Fruit fly (Drosophila melanogaster) whole organism, embryonic: ENCODE data around the gene Cpr67Fa2.

Source experiments
- Bgb ChIP-seq: fragments of 200-800 bp; sonication (Bioruptor generic); IDR thresholded peaks from 2 replicates; pipeline ENCODE4 v1.3.6; 2022; ENCODE audit warnings: missing biosample characterization, missing genetic modification characterization; ENCODE audit not compliant: partially characterized antibody
- CG10366 ChIP-seq: fragments of 200-800 bp; sonication (Bioruptor generic); IDR thresholded peaks from 2 replicates; pipeline ENCODE4 v1.3.6; 2022; ENCODE audit warnings: missing biosample characterization, missing genetic modification characterization
- CG10959 ChIP-seq: fragments of 200-800 bp; sonication (Bioruptor generic); IDR thresholded peaks from 2 replicates; pipeline ENCODE4 v1.3.6; 2022; ENCODE audit warnings: missing biosample characterization, missing genetic modification characterization
- CG11696 ChIP-seq: fragments of 200-800 bp; sonication (Bioruptor generic); IDR thresholded peaks from 2 replicates; pipeline ENCODE4 v1.3.6; 2022; ENCODE audit warnings: missing biosample characterization, missing genetic modification characterization
- CG12219 ChIP-seq: fragments of 200-800 bp; sonication (Bioruptor generic); optimal IDR thresholded peaks from 3 replicates; lab custom pipeline; 2018; ENCODE audit warnings: missing biosample characterization, mild to moderate bottlenecking, missing genetic modification characterization
- CG12769 ChIP-seq: fragments of 200-800 bp; sonication (Bioruptor generic); optimal IDR thresholded peaks from 2 replicates; lab custom pipeline; 2019; ENCODE audit warnings: missing biosample characterization, mild to moderate bottlenecking, missing genetic modification characterization, moderate library complexity
- CG13624 ChIP-seq: fragments of 200-800 bp; sonication (Bioruptor generic); optimal IDR thresholded peaks from 2 replicates; lab custom pipeline; 2016; ENCODE audit warnings: missing biosample characterization, missing genetic modification characterization
- CG15269 ChIP-seq: fragments of 200-800 bp; sonication (Bioruptor generic); optimal IDR thresholded peaks from 2 replicates; lab custom pipeline; 2018; ENCODE audit warnings: missing biosample characterization, mild to moderate bottlenecking, missing genetic modification characterization, moderate library complexity
- CG17361 ChIP-seq: fragments of 200-800 bp; sonication (Bioruptor generic); IDR thresholded peaks from 3 replicates; pipeline ENCODE4 v1.3.6; 2022; ENCODE audit warnings: missing biosample characterization, missing genetic modification characterization
- CG17802 ChIP-seq: fragments of 200-800 bp; sonication (Bioruptor generic); optimal IDR thresholded peaks from 2 replicates; lab custom pipeline; 2018; ENCODE audit warnings: missing biosample characterization, mild to moderate bottlenecking, missing genetic modification characterization, moderate library complexity
- CG32532 ChIP-seq: fragments of 200-800 bp; sonication (Bioruptor generic); IDR thresholded peaks from 2 replicates; pipeline ENCODE4 v1.3.6; 2022; ENCODE audit warnings: missing biosample characterization, missing genetic modification characterization
- CG3995 ChIP-seq: fragments of 200-800 bp; sonication (Bioruptor generic); optimal IDR thresholded peaks from 3 replicates; lab custom pipeline; 2016; ENCODE audit warnings: missing biosample characterization, missing genetic modification characterization
- CG4282 ChIP-seq: fragments of 200-800 bp; sonication (Bioruptor generic); optimal IDR thresholded peaks from 2 replicates; lab custom pipeline; 2016; ENCODE audit warnings: missing biosample characterization, missing genetic modification characterization
- CG4404 ChIP-seq: fragments of 200-800 bp; sonication (Bioruptor generic); IDR thresholded peaks from 2 replicates; pipeline ENCODE4 v1.3.6; 2022; ENCODE audit warnings: missing biosample characterization, missing genetic modification characterization
- CG4424 ChIP-seq: fragments of 200-800 bp; sonication (Bioruptor generic); optimal IDR thresholded peaks from 3 replicates; lab custom pipeline; 2016; ENCODE audit warnings: missing biosample characterization, missing genetic modification characterization
- CG7839 ChIP-seq: fragments of 200-800 bp; sonication (Bioruptor generic); optimal IDR thresholded peaks from 3 replicates; lab custom pipeline; 2018; ENCODE audit warnings: missing biosample characterization, mild to moderate bottlenecking, missing genetic modification characterization, moderate library complexity
- CG7987 ChIP-seq: fragments of 200-800 bp; sonication (Bioruptor generic); optimal IDR thresholded peaks from 2 replicates; lab custom pipeline; 2018; ENCODE audit warnings: missing biosample characterization, mild to moderate bottlenecking, missing genetic modification characterization, moderate library complexity
- CG9932 ChIP-seq: fragments of 200-800 bp; sonication (Bioruptor generic); IDR thresholded peaks from 2 replicates; pipeline ENCODE4 v1.3.6; 2022; ENCODE audit warnings: missing biosample characterization, missing genetic modification characterization
- E2f1 ChIP-seq: fragments of 200-800 bp; sonication (Bioruptor generic); IDR thresholded peaks from 2 replicates; pipeline ENCODE4 v1.3.6; 2022; ENCODE audit warnings: missing biosample characterization, missing genetic modification characterization
- NK7.1 ChIP-seq: fragments of 200-800 bp; sonication (Bioruptor generic); optimal IDR thresholded peaks from 3 replicates; lab custom pipeline; 2016; ENCODE audit warnings: missing biosample characterization, missing genetic modification characterization
- Oli ChIP-seq: fragments of 200-800 bp; sonication (Bioruptor generic); optimal IDR thresholded peaks from 2 replicates; lab custom pipeline; 2018; ENCODE audit warnings: missing biosample characterization, mild to moderate bottlenecking, missing genetic modification characterization, moderate library complexity
- Opbp ChIP-seq: fragments of 200-800 bp; sonication (Bioruptor generic); IDR thresholded peaks from 3 replicates; pipeline ENCODE4 v1.3.6; 2022; ENCODE audit warnings: missing biosample characterization, missing genetic modification characterization; ENCODE audit not compliant: partially characterized antibody
- Poxn ChIP-seq: fragments of 200-800 bp; sonication (Bioruptor generic); IDR thresholded peaks from 2 replicates; pipeline ENCODE4 v1.3.6; 2022; ENCODE audit warnings: missing biosample characterization, missing genetic modification characterization
- Ptx1 ChIP-seq: fragments of 200-800 bp; sonication (Bioruptor generic); IDR thresholded peaks from 2 replicates; pipeline ENCODE4 v1.3.6; 2022; ENCODE audit warnings: missing biosample characterization, missing genetic modification characterization
- Rfx ChIP-seq: fragments of 200-800 bp; sonication (Bioruptor generic); IDR thresholded peaks from 2 replicates; pipeline ENCODE4 v1.3.6; 2022; ENCODE audit warnings: missing biosample characterization, missing genetic modification characterization
- Trl ChIP-seq, 3 experiments: fragments of >200 bp in 2 of 3; fragments of 200-800 bp in 1 of 3; sonication (Bioruptor generic) in 1 of 3; optimal IDR thresholded peaks; 2 replicates in 1 of 3; 3 replicates in 2 of 3; lab custom pipeline; 2016 to 2017; ENCODE audit warnings: missing biosample characterization in 1 of 3, missing genetic modification characterization in 1 of 3
- ap ChIP-seq: fragments of 200-800 bp; sonication (Bioruptor generic); IDR thresholded peaks from 2 replicates; pipeline ENCODE4 v1.3.6; 2022; ENCODE audit warnings: missing biosample characterization, missing genetic modification characterization
- bcd ChIP-seq: fragments of 200-800 bp; sonication (Bioruptor generic); optimal IDR thresholded peaks from 2 replicates; lab custom pipeline; 2017; ENCODE audit warnings: missing biosample characterization, mild to moderate bottlenecking, missing genetic modification characterization
- bigmax ChIP-seq: fragments of 200-800 bp; sonication (Bioruptor generic); optimal IDR thresholded peaks from 2 replicates; lab custom pipeline; 2018; ENCODE audit warnings: missing biosample characterization, mild to moderate bottlenecking, missing genetic modification characterization
- crol ChIP-seq: fragments of 200-800 bp; sonication (Bioruptor generic); IDR thresholded peaks from 2 replicates; pipeline ENCODE4 v1.3.6; 2022; ENCODE audit warnings: missing biosample characterization, missing genetic modification characterization
- cwo ChIP-seq: fragments of 200-800 bp; sonication (Bioruptor generic); optimal IDR thresholded peaks from 3 replicates; lab custom pipeline; 2017; ENCODE audit warnings: missing biosample characterization, missing genetic modification characterization, mild to moderate bottlenecking, moderate library complexity, missing genetic modification reagents
- dmrt11E ChIP-seq: fragments of 200-800 bp; sonication (Bioruptor generic); optimal IDR thresholded peaks from 3 replicates; lab custom pipeline; 2018; ENCODE audit warnings: missing biosample characterization, mild to moderate bottlenecking, missing genetic modification characterization, moderate library complexity
- dysf ChIP-seq: fragments of 200-800 bp; sonication (Bioruptor generic); IDR thresholded peaks from 3 replicates; pipeline ENCODE4 v1.3.6; 2022; ENCODE audit warnings: missing biosample characterization, missing genetic modification characterization
- fd3F ChIP-seq: fragments of 200-800 bp; sonication (Bioruptor generic); optimal IDR thresholded peaks from 2 replicates; lab custom pipeline; 2018; ENCODE audit warnings: missing biosample characterization, mild to moderate bottlenecking, missing genetic modification characterization, moderate library complexity
- fd96Cb ChIP-seq: fragments of 200-800 bp; sonication (Bioruptor generic); optimal IDR thresholded peaks from 2 replicates; lab custom pipeline; 2018; ENCODE audit warnings: missing biosample characterization, mild to moderate bottlenecking, missing genetic modification characterization, moderate library complexity
- inv ChIP-seq: fragments of 200-800 bp; sonication (Bioruptor generic); IDR thresholded peaks from 2 replicates; pipeline ENCODE4 v1.3.6; 2022; ENCODE audit warnings: missing biosample characterization, missing genetic modification characterization; ENCODE audit not compliant: partially characterized antibody
- kni ChIP-seq: fragments of 200-800 bp; sonication (Bioruptor generic); optimal IDR thresholded peaks from 3 replicates; lab custom pipeline; 2017; ENCODE audit warnings: mild to moderate bottlenecking, missing biosample characterization, missing genetic modification reagents, missing genetic modification characterization
- lmd ChIP-seq: fragments of 200-800 bp; sonication (Bioruptor generic); IDR thresholded peaks from 2 replicates; pipeline ENCODE4 v1.3.6; 2022; ENCODE audit warnings: missing biosample characterization, missing genetic modification characterization
- pb ChIP-seq: fragments of 200-800 bp; sonication (Bioruptor generic); optimal IDR thresholded peaks from 3 replicates; lab custom pipeline; 2016; ENCODE audit warnings: missing biosample characterization, missing genetic modification characterization
- psq ChIP-seq: fragments of 200-800 bp; sonication (Bioruptor generic); optimal IDR thresholded peaks from 2 replicates; lab custom pipeline; 2017; ENCODE audit warnings: missing biosample characterization, missing genetic modification characterization
- rib ChIP-seq: fragments of 200-800 bp; sonication (Bioruptor generic); IDR thresholded peaks from 2 replicates; pipeline ENCODE4 v1.3.6; 2022; ENCODE audit warnings: missing biosample characterization, missing genetic modification characterization
- row ChIP-seq: fragments of 200-800 bp; sonication (Bioruptor generic); IDR thresholded peaks from 3 replicates; pipeline ENCODE4 v1.3.6; 2022; ENCODE audit warnings: missing biosample characterization, missing genetic modification characterization
- sens-2 ChIP-seq: fragments of 200-800 bp; sonication (Bioruptor generic); IDR thresholded peaks from 2 replicates; pipeline ENCODE4 v1.3.6; 2022; ENCODE audit warnings: missing biosample characterization, missing genetic modification characterization
- sob ChIP-seq: fragments of 200-800 bp; sonication (Bioruptor generic); IDR thresholded peaks from 2 replicates; pipeline ENCODE4 v1.3.6; 2022; ENCODE audit warnings: missing biosample characterization, missing genetic modification characterization
- sr ChIP-seq: fragments of 200-800 bp; sonication (Bioruptor generic); IDR thresholded peaks from 3 replicates; pipeline ENCODE4 v1.3.6; 2022; ENCODE audit warnings: missing biosample characterization, missing genetic modification characterization
- stwl ChIP-seq: fragments of 200-800 bp; sonication (Bioruptor generic); optimal IDR thresholded peaks from 3 replicates; lab custom pipeline; 2018; ENCODE audit warnings: missing biosample characterization, mild to moderate bottlenecking, missing genetic modification characterization, moderate library complexity

The Cpr67Fa2 gene

DNA sequence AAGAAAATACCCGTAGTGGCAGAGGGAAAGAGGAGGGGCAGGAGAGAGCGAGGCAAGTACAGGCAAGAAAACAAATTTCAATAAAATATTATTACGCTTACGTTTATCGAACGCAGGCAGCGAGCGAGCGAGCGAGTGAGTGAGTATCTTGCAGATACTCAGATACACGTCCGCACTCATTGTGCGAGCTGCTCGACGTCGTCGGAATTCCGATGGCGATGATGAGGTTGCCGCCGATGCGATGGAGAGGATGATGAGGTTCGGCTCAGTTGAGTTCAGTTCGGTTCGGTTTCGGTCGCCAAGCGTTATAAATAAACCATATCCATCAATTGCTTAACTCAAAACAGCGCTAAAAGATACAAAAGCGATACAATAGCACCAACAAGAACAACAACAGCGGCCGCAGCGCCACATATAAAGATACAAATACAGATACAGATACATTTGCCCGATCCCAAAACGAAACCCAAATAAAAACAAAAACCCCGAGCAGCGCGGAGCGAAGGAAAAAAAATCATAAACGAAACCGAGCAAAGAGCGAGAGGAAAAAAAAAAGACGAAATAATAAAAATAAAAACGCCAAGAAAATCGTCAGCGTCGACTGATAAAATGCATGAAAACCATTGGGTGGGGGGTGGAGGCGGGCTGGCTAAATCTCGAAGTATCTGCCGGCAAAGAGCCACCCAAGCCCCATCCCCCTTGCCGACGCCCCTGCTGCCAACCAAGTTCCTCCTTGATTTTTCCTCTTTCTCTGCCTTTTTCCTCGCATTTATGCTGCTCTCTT lies 39.0 kb upstream of the Cpr67Fa2 start (continued):
- TF ChIP-seq CG7987 (GFP tag; lab: Kevin White, UChicago) (no peak), CG15269 (no peak), sr (GFP tag; lab: Robert Waterston, UW) (no peak), fd96Cb (no peak), CG3995 (no peak), cwo (no peak), CG13624 (GFP tag; lab: Kevin White, UChicago) (no peak), CG17802 (tag; lab: Kevin White, UChicago) (no peak), inv (GFP tag; lab: Robert Waterston, UW) (no peak), CG32532 (GFP tag; lab: Robert Waterston, UW) (no peak; the same call in 1 of the 2 replicates), bigmax (GFP tag; lab: Kevin White, UChicago) (no peak), CG11696 (GFP tag; lab: Robert Waterston, UW) (no peak), Opbp (GFP tag; lab: Robert Waterston, UW) (0 out of 3 replicates have a peak, but pooled peaks have one; percentile 16), NK7.1 (no peak), psq (GFP tag; lab: Kevin White, UChicago) (peak; percentile 40), stwl (tag; lab: Kevin White, UChicago) (no peak), kni (GFP tag; lab: Kevin White, UChicago) (peak; percentile 77), pb (GFP tag; lab: Kevin White, UChicago) (no peak), dmrt11E (tag; lab: Kevin White, UChicago) (no peak), Oli (tag; lab: Kevin White, UChicago) (no peak), ap (GFP tag; lab: Robert Waterston, UW) (no peak)
- TF ChIP-seq, all 482 proteins: peak for 91

DNA sequence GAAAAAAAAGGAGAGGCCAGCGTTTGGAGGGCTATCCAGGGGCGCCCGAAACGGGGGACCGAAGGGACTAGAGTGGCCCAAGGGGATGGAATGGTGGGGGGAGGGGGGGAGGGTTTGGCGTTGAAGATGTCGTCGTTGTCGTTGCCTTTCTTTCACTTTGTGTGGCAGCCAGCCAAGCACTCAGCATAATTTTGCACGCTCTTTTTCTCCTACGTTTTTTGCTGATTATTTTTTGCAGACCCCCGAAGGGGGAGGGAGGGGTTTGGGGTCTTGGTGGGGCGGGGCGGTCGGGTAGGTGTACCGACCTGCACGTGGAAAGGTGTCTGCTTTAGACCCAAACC lies 38.4 kb upstream of the Cpr67Fa2 start:
- TF ChIP-seq Ptx1 (GFP tag; lab: Robert Waterston, UW) (peak; percentile 46; the same call in 1 of the 2 replicates), crol (peak; percentile 98), CG12219 (GFP tag; lab: Kevin White, UChicago) (no peak), CG7839 (peak; percentile 2), sens-2 (GFP tag; lab: Robert Waterston, UW) (peak; percentile 3; the same call in 1 of the 2 replicates), CG17361 (GFP tag; lab: Robert Waterston, UW) (0 out of 3 replicates have a peak, but pooled peaks have one; percentile 16), lmd (GFP tag; lab: Robert Waterston, UW) (peak; percentile 8; the same call in 1 of the 2 replicates), CG12769 (peak; percentile 7), CG9932 (GFP tag; lab: Robert Waterston, UW) (peak; percentile 44; the same call in 1 of the 2 replicates), Poxn (GFP tag; lab: Robert Waterston, UW) (peak; percentile 34; the same call in 1 of the 2 replicates), CG10366 (GFP tag; lab: Robert Waterston, UW) (0 out of 2 replicates have a peak, but pooled peaks have one; percentile 3), bcd (GFP tag; lab: Kevin White, UChicago) (peak; percentile 16), Bgb (peak; percentile 21; the same call in 1 of the 2 replicates), Opbp (GFP tag; lab: Robert Waterston, UW) (peak; percentile 37; the same call in 2 of the 3 replicates), row (peak; percentile 35; the same call in 1 of the 3 replicates), dysf (GFP tag; lab: Robert Waterston, UW) (peak; percentile 1; the same call in 1 of the 3 replicates), rib (GFP tag; lab: Robert Waterston, UW) (peak; percentile 87), CG4282 (GFP tag; lab: Kevin White, UChicago) (no peak), Trl (optimal IDR thresholded peaks at IDR 0.05; lab: Kevin White, UChicago) (peak in 1 of 2 experiments; percentile 16), Trl (GFP tag; optimal IDR thresholded peaks at IDR 0.05; lab: Kevin White, UChicago) (no peak), CG4404 (GFP tag; lab: Robert Waterston, UW) (0 out of 2 replicates have a peak, but pooled peaks have one; percentile 35), CG10959 (no peak), CG4424 (GFP tag; lab: Kevin White, UChicago) (no peak), Rfx (peak; percentile 35; the same call in 1 of the 2 replicates), E2f1 (GFP tag; lab: Robert Waterston, UW) (no peak), fd3F (GFP tag; lab: Kevin White, UChicago) (no peak), sob (GFP tag; lab: Robert Waterston, UW) (0 out of 2 replicates have a peak, but pooled peaks have one; percentile 21)
